Fruit fly (Drosophila melanogaster) whole organism, embryonic: ENCODE results near the gene Tasp1.

ENCODE experiments used
- Asciz ChIP-seq: fragments of 200-800 bp; sonication (Bioruptor generic); optimal IDR thresholded peaks from 2 replicates; lab custom pipeline; 2017; ENCODE audit warnings: missing biosample characterization, mild to moderate bottlenecking, missing genetic modification characterization, missing genetic modification reagents
- Atf-2 ChIP-seq: fragments of 200-800 bp; sonication (Bioruptor generic); optimal IDR thresholded peaks from 2 replicates; lab custom pipeline; 2016; ENCODE audit warnings: missing biosample characterization, missing genetic modification characterization
- Awh ChIP-seq: fragments of 200-800 bp; sonication (Bioruptor generic); IDR thresholded peaks from 2 replicates; pipeline ENCODE4, ENCODE4 v1.3.6; 2022; ENCODE audit warnings: missing biosample characterization, missing genetic modification characterization
- CG10147 ChIP-seq: fragments of 200-800 bp; sonication (Bioruptor generic); optimal IDR thresholded peaks from 2 replicates; lab custom pipeline; 2019; ENCODE audit warnings: missing biosample characterization, mild to moderate bottlenecking, missing genetic modification characterization, moderate library complexity
- CG11695 ChIP-seq: fragments of 200-800 bp; sonication (Bioruptor generic); IDR thresholded peaks from 3 replicates; pipeline ENCODE4 v1.3.6; 2022; ENCODE audit warnings: missing biosample characterization, missing genetic modification characterization
- CG14710 ChIP-seq: fragments of 200-800 bp; sonication (Bioruptor generic); optimal IDR thresholded peaks from 3 replicates; lab custom pipeline; 2019; ENCODE audit warnings: missing biosample characterization, mild to moderate bottlenecking, missing genetic modification characterization, moderate library complexity
- CG14860 ChIP-seq: fragments of 200-800 bp; sonication (Bioruptor generic); IDR thresholded peaks from 3 replicates; pipeline ENCODE4 v1.3.6; 2022; ENCODE audit warnings: missing biosample characterization, missing genetic modification characterization; ENCODE audit not compliant: partially characterized antibody
- CG17802 ChIP-seq: fragments of 200-800 bp; sonication (Bioruptor generic); optimal IDR thresholded peaks from 2 replicates; lab custom pipeline; 2018; ENCODE audit warnings: missing biosample characterization, mild to moderate bottlenecking, missing genetic modification characterization, moderate library complexity
- CG18262 ChIP-seq: fragments of 200-800 bp; optimal IDR thresholded peaks from 3 replicates; lab custom pipeline; 2019; ENCODE audit warnings: missing biosample characterization, mild to moderate bottlenecking, missing genetic modification characterization, moderate library complexity
- CG18599 ChIP-seq: fragments of 200-800 bp; sonication (Bioruptor generic); optimal IDR thresholded peaks from 3 replicates; lab custom pipeline; 2017; ENCODE audit warnings: missing biosample characterization, missing genetic modification characterization, mild to moderate bottlenecking, moderate library complexity, missing genetic modification reagents
- CG31224 ChIP-seq: fragments of 200-800 bp; sonication (Bioruptor generic); IDR thresholded peaks from 2 replicates; pipeline ENCODE4 v1.3.6; 2022; ENCODE audit warnings: missing biosample characterization, missing genetic modification characterization
- CG31365 ChIP-seq: fragments of 200-800 bp; sonication (Bioruptor generic); optimal IDR thresholded peaks from 2 replicates; lab custom pipeline; 2018; ENCODE audit warnings: missing biosample characterization, mild to moderate bottlenecking, missing genetic modification characterization
- CG4360 ChIP-seq: fragments of 200-800 bp; sonication (Bioruptor generic); IDR thresholded peaks from 2 replicates; pipeline ENCODE4 v1.3.6; 2022; ENCODE audit warnings: missing biosample characterization, missing genetic modification characterization
- CG4854 ChIP-seq: fragments of 200-800 bp; sonication (Bioruptor generic); optimal IDR thresholded peaks from 2 replicates; lab custom pipeline; 2016; ENCODE audit warnings: missing biosample characterization, missing genetic modification characterization, inconsistent platforms
- CG6813 ChIP-seq: fragments of 200-800 bp; sonication (Bioruptor generic); optimal IDR thresholded peaks from 2 replicates; lab custom pipeline; 2017; ENCODE audit warnings: missing biosample characterization, missing genetic modification characterization, mild to moderate bottlenecking, moderate library complexity, missing genetic modification reagents
- CG9727 ChIP-seq: fragments of 200-800 bp; sonication (Bioruptor generic); optimal IDR thresholded peaks from 3 replicates; lab custom pipeline; 2017; ENCODE audit warnings: missing biosample characterization, mild to moderate bottlenecking, missing genetic modification characterization
- CG9876 ChIP-seq: fragments of 200-800 bp; sonication (Bioruptor generic); optimal IDR thresholded peaks from 2 replicates; lab custom pipeline; 2016; ENCODE audit warnings: missing biosample characterization, missing genetic modification characterization
- CHES-1-like ChIP-seq: fragments of 200-800 bp; sonication (Bioruptor generic); optimal IDR thresholded peaks from 2 replicates; lab custom pipeline; 2016; ENCODE audit warnings: missing biosample characterization, missing genetic modification characterization
- Camta ChIP-seq: fragments of 200-800 bp; sonication (Bioruptor generic); optimal IDR thresholded peaks from 2 replicates; lab custom pipeline; 2016; ENCODE audit warnings: missing biosample characterization, missing genetic modification characterization
- D19B ChIP-seq: fragments of 200-800 bp; sonication (Bioruptor generic); optimal IDR thresholded peaks from 2 replicates; lab custom pipeline; 2017; ENCODE audit warnings: missing biosample characterization, mild to moderate bottlenecking, missing genetic modification characterization
- Deaf1 ChIP-seq: fragments of 200-800 bp; optimal IDR thresholded peaks from 3 replicates; lab custom pipeline; 2019; ENCODE audit warnings: missing biosample characterization, mild to moderate bottlenecking, missing genetic modification characterization, moderate library complexity
- Dref ChIP-seq: fragments of 200-800 bp; sonication (Bioruptor generic); IDR thresholded peaks from 2 replicates; pipeline ENCODE4 v1.3.6; 2022; ENCODE audit warnings: missing biosample characterization, missing genetic modification characterization
- Eip74EF ChIP-seq, 2 experiments: fragments of 200-800 bp in 1 of 2; fragments of >200 bp in 1 of 2; sonication (Bioruptor generic) in 1 of 2; optimal IDR thresholded peaks; 2 replicates each; lab custom pipeline; 2017 to 2019; ENCODE audit warnings: missing biosample characterization in 2 of 2, missing genetic modification characterization in 2 of 2, mild to moderate bottlenecking in 1 of 2, moderate library complexity in 1 of 2
- Hey ChIP-seq: fragments of 200-800 bp; sonication (Bioruptor generic); optimal IDR thresholded peaks from 3 replicates; lab custom pipeline; 2018; ENCODE audit warnings: missing biosample characterization, mild to moderate bottlenecking, missing genetic modification characterization
- MBD-R2 ChIP-seq: fragments of 200-800 bp; sonication (Bioruptor generic); IDR thresholded peaks from 2 replicates; pipeline ENCODE4 v1.3.6; 2022; ENCODE audit warnings: missing biosample characterization, missing genetic modification characterization
- MTF-1 ChIP-seq: fragments of 200-800 bp; sonication (Bioruptor generic); optimal IDR thresholded peaks from 2 replicates; lab custom pipeline; 2018; ENCODE audit warnings: missing biosample characterization, mild to moderate bottlenecking, missing genetic modification characterization, borderline replicate concordance
- NC2α ChIP-seq: fragments of 200-800 bp; sonication (Bioruptor generic); optimal IDR thresholded peaks from 2 replicates; lab custom pipeline; 2016; ENCODE audit warnings: missing biosample characterization, missing genetic modification characterization
- Optix ChIP-seq: fragments of 200-800 bp; sonication (Bioruptor generic); IDR thresholded peaks from 3 replicates; pipeline ENCODE4 v1.3.6; 2022; ENCODE audit warnings: missing biosample characterization, missing genetic modification characterization
- PHDP ChIP-seq: fragments of 200-800 bp; sonication (Bioruptor generic); optimal IDR thresholded peaks from 3 replicates; lab custom pipeline; 2018; ENCODE audit warnings: missing biosample characterization, mild to moderate bottlenecking, missing genetic modification characterization, moderate library complexity
- Ravus ChIP-seq: fragments of 200-800 bp; sonication (Bioruptor generic); IDR thresholded peaks from 2 replicates; pipeline ENCODE4 v1.3.6; 2022; ENCODE audit warnings: missing biosample characterization, missing genetic modification characterization
- Sry-β ChIP-seq: fragments of 200-800 bp; sonication (Bioruptor generic); optimal IDR thresholded peaks from 2 replicates; lab custom pipeline; 2018; ENCODE audit warnings: missing biosample characterization, mild to moderate bottlenecking, missing genetic modification characterization, moderate library complexity
- Sry-δ ChIP-seq: fragments of 200-800 bp; sonication (Bioruptor generic); optimal IDR thresholded peaks from 2 replicates; lab custom pipeline; 2016; ENCODE audit warnings: missing biosample characterization, missing genetic modification characterization
- Taf1 ChIP-seq: fragments of 200-800 bp; sonication (Bioruptor generic); IDR thresholded peaks from 2 replicates; pipeline ENCODE4 v1.3.6; 2022; ENCODE audit warnings: missing biosample characterization, missing genetic modification characterization
- Xrp1 ChIP-seq: fragments of 200-800 bp; sonication (Bioruptor generic); IDR thresholded peaks from 2 replicates; pipeline ENCODE4 v1.3.6; 2022; ENCODE audit warnings: missing biosample characterization, missing genetic modification characterization
- ab ChIP-seq: fragments of 200-800 bp; sonication (Bioruptor generic); optimal IDR thresholded peaks from 2 replicates; lab custom pipeline; 2016; ENCODE audit warnings: missing biosample characterization, missing genetic modification characterization
- dan ChIP-seq: fragments of 200-800 bp; sonication (Bioruptor generic); IDR thresholded peaks from 2 replicates; pipeline ENCODE4 v1.3.6; 2022; ENCODE audit warnings: missing biosample characterization, missing genetic modification characterization
- dm ChIP-seq: fragments of 200-800 bp; sonication (Bioruptor generic); optimal IDR thresholded peaks from 3 replicates; lab custom pipeline; 2016; ENCODE audit warnings: missing biosample characterization, missing genetic modification characterization
- dysf ChIP-seq: fragments of 200-800 bp; sonication (Bioruptor generic); IDR thresholded peaks from 3 replicates; pipeline ENCODE4 v1.3.6; 2022; ENCODE audit warnings: missing biosample characterization, missing genetic modification characterization
- en ChIP-seq: fragments of 200-800 bp; sonication (Bioruptor generic); optimal IDR thresholded peaks from 2 replicates; lab custom pipeline; 2016; ENCODE audit warnings: missing biosample characterization, missing genetic modification characterization
- h ChIP-seq: fragments of >200 bp; optimal IDR thresholded peaks from 2 replicates; lab custom pipeline; 2017
- jumu ChIP-seq: fragments of 200-800 bp; sonication (Bioruptor generic); optimal IDR thresholded peaks from 3 replicates; lab custom pipeline; 2016; ENCODE audit warnings: missing biosample characterization, missing genetic modification characterization
- nerfin-1 ChIP-seq: fragments of 200-800 bp; sonication (Bioruptor generic); optimal IDR thresholded peaks from 3 replicates; lab custom pipeline; 2019; ENCODE audit warnings: missing biosample characterization, mild to moderate bottlenecking, missing genetic modification characterization, moderate library complexity
- pnt ChIP-seq: fragments of 200-800 bp; sonication (Bioruptor generic); optimal IDR thresholded peaks from 3 replicates; lab custom pipeline; 2016; ENCODE audit warnings: missing biosample characterization, missing genetic modification characterization
- psq ChIP-seq: fragments of 200-800 bp; sonication (Bioruptor generic); optimal IDR thresholded peaks from 2 replicates; lab custom pipeline; 2017; ENCODE audit warnings: missing biosample characterization, missing genetic modification characterization
- ranshi ChIP-seq: fragments of 200-800 bp; sonication (Bioruptor generic); IDR thresholded peaks from 2 replicates; pipeline ENCODE4 v1.3.6; 2022; ENCODE audit warnings: missing biosample characterization, missing genetic modification characterization
- shn ChIP-seq: fragments of 200-800 bp; sonication (Bioruptor generic); optimal IDR thresholded peaks from 3 replicates; lab custom pipeline; 2016; ENCODE audit warnings: missing biosample characterization, missing genetic modification characterization
- slbo ChIP-seq: fragments of 200-800 bp; sonication (Bioruptor generic); IDR thresholded peaks from 2 replicates; pipeline ENCODE4 v1.3.6; 2022; ENCODE audit warnings: missing biosample characterization, missing genetic modification characterization
- stc ChIP-seq: fragments of 200-800 bp; sonication (Bioruptor generic); IDR thresholded peaks from 2 replicates; pipeline ENCODE4 v1.3.6; 2022; ENCODE audit warnings: missing biosample characterization, missing genetic modification characterization
- stwl ChIP-seq: fragments of 200-800 bp; sonication (Bioruptor generic); optimal IDR thresholded peaks from 3 replicates; lab custom pipeline; 2018; ENCODE audit warnings: missing biosample characterization, mild to moderate bottlenecking, missing genetic modification characterization, moderate library complexity
- twi ChIP-seq: fragments of 200-800 bp; optimal IDR thresholded peaks from 2 replicates; lab custom pipeline; 2019; ENCODE audit warnings: missing biosample characterization, mild to moderate bottlenecking, missing genetic modification characterization, moderate library complexity
- wdn ChIP-seq: fragments of 200-800 bp; sonication (Bioruptor generic); IDR thresholded peaks from 2 replicates; pipeline ENCODE4 v1.3.6; 2022; ENCODE audit warnings: missing biosample characterization, missing genetic modification characterization

Gene Tasp1

DNA sequence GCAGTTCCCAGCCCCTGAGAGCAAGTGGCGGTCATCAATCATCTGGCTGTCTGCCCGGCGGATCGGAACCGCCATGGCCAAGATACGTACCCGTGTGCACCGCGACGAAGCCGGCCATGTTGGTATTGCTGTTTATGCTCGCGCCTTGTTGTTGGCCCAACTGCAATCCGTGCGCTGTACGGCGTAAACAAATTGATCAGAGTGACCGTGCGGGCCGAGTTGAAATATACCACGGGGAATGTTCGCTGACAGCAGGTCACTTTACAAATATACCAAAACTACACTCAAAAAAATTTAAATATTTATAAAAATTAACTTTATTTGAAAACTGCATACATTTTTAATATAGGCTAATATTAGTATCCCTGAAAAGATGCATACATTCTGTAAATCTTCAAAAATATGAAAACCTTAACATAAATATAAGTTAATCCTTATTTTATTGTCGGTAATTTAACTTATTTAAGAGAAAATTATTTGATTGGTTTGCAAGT, at the start of gene Tasp1 (continued):
- TF ChIP-seq psq = no peak
- peak; percentile 78 for TF ChIP-seq CG18262 (tag; lab: Kevin White, UChicago)
- peak; percentile 47; the same call in 1 of the 2 replicates for TF ChIP-seq CG4360 (GFP tag; lab: Robert Waterston, UW)
- peak; percentile 75 for TF ChIP-seq PHDP
- TF ChIP-seq Dref = no peak
- no peak for TF ChIP-seq dan (GFP tag; lab: Robert Waterston, UW)
- no peak for TF ChIP-seq jumu (GFP tag; lab: Kevin White, UChicago)
- TF ChIP-seq dm (GFP tag; lab: Kevin White, UChicago) = no peak
- peak; percentile 79 for TF ChIP-seq Xrp1 (GFP tag; lab: Robert Waterston, UW)
- TF ChIP-seq Sry-δ (GFP tag; lab: Kevin White, UChicago) = no peak
- TF ChIP-seq Camta (GFP tag; lab: Kevin White, UChicago) = no peak
- TF ChIP-seq NC2α (GFP tag; lab: Kevin White, UChicago) = no peak
- peak; percentile 19 for TF ChIP-seq twi (tag; lab: Kevin White, UChicago)
- peak; percentile 80 for TF ChIP-seq slbo (GFP tag; lab: Robert Waterston, UW)
- 0 out of 2 replicates have a peak, but pooled peaks have one; percentile 64 for TF ChIP-seq ranshi
- peak; percentile 77; the same call in 1 of the 3 replicates for TF ChIP-seq dysf (GFP tag; lab: Robert Waterston, UW)
- TF ChIP-seq CG10147 = no peak
- TF ChIP-seq pnt (GFP tag; lab: Kevin White, UChicago) = no peak
- peak; percentile 1 for TF ChIP-seq MTF-1
- TF ChIP-seq CG9727 (GFP tag; lab: Kevin White, UChicago) = peak; percentile 66
- peak; percentile 67 for TF ChIP-seq stc (GFP tag; lab: Robert Waterston, UW)
- no peak for TF ChIP-seq ab (GFP tag; lab: Kevin White, UChicago)
- no peak for TF ChIP-seq CG31365 (tag; lab: Kevin White, UChicago)
- TF ChIP-seq en (GFP tag; lab: Kevin White, UChicago) = no peak
- no peak for TF ChIP-seq Asciz
- no peak for TF ChIP-seq Hey (tag; lab: Kevin White, UChicago)
- no peak for TF ChIP-seq Eip74EF (GFP tag; optimal IDR thresholded peaks at IDR 0.05; lab: Kevin White, UChicago)
- TF ChIP-seq CG18599 = peak; percentile 54
- TF ChIP-seq Taf1 = 0 out of 2 replicates have a peak, but pooled peaks have one; percentile 32
- TF ChIP-seq stwl = peak; percentile 47
- no peak for TF ChIP-seq CG17802 (tag; lab: Kevin White, UChicago)
- TF ChIP-seq Ravus (GFP tag; lab: Robert Waterston, UW) = no peak
- no peak for TF ChIP-seq Atf-2
- no peak for TF ChIP-seq nerfin-1 (tag; lab: Kevin White, UChicago)
- TF ChIP-seq Sry-β (GFP tag; lab: Kevin White, UChicago) = no peak
- no peak for TF ChIP-seq CG4854 (GFP tag; lab: Kevin White, UChicago)
- TF ChIP-seq h (lab: Kevin White, UChicago) = no peak
- TF ChIP-seq D19B (GFP tag; lab: Kevin White, UChicago) = no peak
- TF ChIP-seq shn (GFP tag; lab: Kevin White, UChicago) = no peak
- peak; percentile 60 for TF ChIP-seq CG31224
- TF ChIP-seq Awh (GFP tag; lab: Robert Waterston, UW) = no peak
- no peak for TF ChIP-seq CG9876
- TF ChIP-seq CG6813 (GFP tag; lab: Kevin White, UChicago) = no peak
- TF ChIP-seq wdn (GFP tag; lab: Robert Waterston, UW) = 0 out of 2 replicates have a peak, but pooled peaks have one; percentile 9
- TF ChIP-seq CHES-1-like = peak; percentile 68
- TF ChIP-seq Deaf1 = no peak
- peak; percentile 96 for TF ChIP-seq MBD-R2 (GFP tag; lab: Robert Waterston, UW)
- peak; percentile 55; the same call in 2 of the 3 replicates for TF ChIP-seq CG11695
- peak; percentile 68 for TF ChIP-seq CG14710 (tag; lab: Kevin White, UChicago)
- no peak for TF ChIP-seq CG14860 (GFP tag; lab: Robert Waterston, UW)
- TF ChIP-seq Optix (GFP tag; lab: Robert Waterston, UW) = no peak
